Fruit fly (Drosophila melanogaster) whole organism, embryonic: Measurements from ENCODE around the gene Tig.

Source experiments
- CG10267 ChIP-seq: fragments of 200-800 bp; sonication (Bioruptor generic); optimal IDR thresholded peaks from 2 replicates; lab custom pipeline; 2018; ENCODE audit warnings: missing biosample characterization, mild to moderate bottlenecking, missing genetic modification characterization, moderate library complexity
- CG10274 ChIP-seq: fragments of 200-800 bp; sonication (Bioruptor generic); optimal IDR thresholded peaks from 3 replicates; lab custom pipeline; 2017; ENCODE audit warnings: missing biosample characterization, mild to moderate bottlenecking, missing genetic modification characterization
- CG10431 ChIP-seq: fragments of 200-800 bp; sonication (Bioruptor generic); optimal IDR thresholded peaks from 3 replicates; lab custom pipeline; 2018; ENCODE audit warnings: missing biosample characterization, mild to moderate bottlenecking, missing genetic modification characterization
- CG10979 ChIP-seq: fragments of 200-800 bp; sonication (Bioruptor generic); optimal IDR thresholded peaks from 2 replicates; lab custom pipeline; 2018; ENCODE audit warnings: missing biosample characterization, mild to moderate bottlenecking, missing genetic modification characterization, moderate library complexity
- CG12219 ChIP-seq: fragments of 200-800 bp; sonication (Bioruptor generic); optimal IDR thresholded peaks from 3 replicates; lab custom pipeline; 2018; ENCODE audit warnings: missing biosample characterization, mild to moderate bottlenecking, missing genetic modification characterization
- CG12769 ChIP-seq: fragments of 200-800 bp; sonication (Bioruptor generic); optimal IDR thresholded peaks from 2 replicates; lab custom pipeline; 2019; ENCODE audit warnings: missing biosample characterization, mild to moderate bottlenecking, missing genetic modification characterization, moderate library complexity
- CG13296 ChIP-seq: fragments of 200-800 bp; sonication (Bioruptor generic); optimal IDR thresholded peaks from 3 replicates; lab custom pipeline; 2018; ENCODE audit warnings: missing biosample characterization, mild to moderate bottlenecking, missing genetic modification characterization
- CG15269 ChIP-seq: fragments of 200-800 bp; sonication (Bioruptor generic); optimal IDR thresholded peaks from 2 replicates; lab custom pipeline; 2018; ENCODE audit warnings: missing biosample characterization, mild to moderate bottlenecking, missing genetic modification characterization, moderate library complexity
- CG17359 ChIP-seq: fragments of 200-800 bp; sonication (Bioruptor generic); optimal IDR thresholded peaks from 3 replicates; lab custom pipeline; 2018; ENCODE audit warnings: missing biosample characterization, mild to moderate bottlenecking, missing genetic modification characterization, moderate library complexity
- CG17829 ChIP-seq: fragments of 200-800 bp; optimal IDR thresholded peaks from 2 replicates; lab custom pipeline; 2019; ENCODE audit warnings: missing biosample characterization, mild to moderate bottlenecking, missing genetic modification characterization, moderate library complexity
- CG18599 ChIP-seq: fragments of 200-800 bp; sonication (Bioruptor generic); optimal IDR thresholded peaks from 3 replicates; lab custom pipeline; 2017; ENCODE audit warnings: missing biosample characterization, missing genetic modification characterization, mild to moderate bottlenecking, moderate library complexity, missing genetic modification reagents
- CG18764 ChIP-seq: fragments of 200-800 bp; sonication (Bioruptor generic); optimal IDR thresholded peaks from 3 replicates; lab custom pipeline; 2016; ENCODE audit warnings: missing biosample characterization, missing genetic modification characterization
- CG30403 ChIP-seq: fragments of 200-800 bp; sonication (Bioruptor generic); optimal IDR thresholded peaks from 3 replicates; lab custom pipeline; 2016; ENCODE audit warnings: missing biosample characterization, missing genetic modification characterization
- CG4424 ChIP-seq: fragments of 200-800 bp; sonication (Bioruptor generic); optimal IDR thresholded peaks from 3 replicates; lab custom pipeline; 2016; ENCODE audit warnings: missing biosample characterization, missing genetic modification characterization
- CG6683 ChIP-seq: fragments of 200-800 bp; sonication (Bioruptor generic); optimal IDR thresholded peaks from 2 replicates; lab custom pipeline; 2017; ENCODE audit warnings: missing biosample characterization, mild to moderate bottlenecking, missing genetic modification characterization, missing genetic modification reagents
- CG6854 ChIP-seq: fragments of 200-800 bp; sonication (Bioruptor generic); optimal IDR thresholded peaks from 3 replicates; lab custom pipeline; 2017; ENCODE audit warnings: missing biosample characterization, mild to moderate bottlenecking, missing genetic modification characterization
- CG7839 ChIP-seq: fragments of 200-800 bp; sonication (Bioruptor generic); optimal IDR thresholded peaks from 3 replicates; lab custom pipeline; 2018; ENCODE audit warnings: missing biosample characterization, mild to moderate bottlenecking, missing genetic modification characterization, moderate library complexity
- CG8290 ChIP-seq, 3 experiments: fragments of 200-800 bp; sonication (Bioruptor generic); optimal IDR thresholded peaks; 2 replicates each; lab custom pipeline; 2016 to 2019; ENCODE audit warnings: missing biosample characterization in 3 of 3, missing genetic modification characterization in 3 of 3, mild to moderate bottlenecking in 2 of 3, moderate library complexity in 1 of 3
- CG9727 ChIP-seq: fragments of 200-800 bp; sonication (Bioruptor generic); optimal IDR thresholded peaks from 3 replicates; lab custom pipeline; 2017; ENCODE audit warnings: missing biosample characterization, mild to moderate bottlenecking, missing genetic modification characterization
- CoRest ChIP-seq: fragments of 200-800 bp; sonication (Bioruptor generic); optimal IDR thresholded peaks from 3 replicates; lab custom pipeline; 2018; ENCODE audit warnings: missing biosample characterization, mild to moderate bottlenecking, missing genetic modification characterization, moderate library complexity
- D19A ChIP-seq: fragments of 200-800 bp; optimal IDR thresholded peaks from 3 replicates; lab custom pipeline; 2019; ENCODE audit warnings: missing biosample characterization, mild to moderate bottlenecking, missing genetic modification characterization, moderate library complexity
- D19B ChIP-seq: fragments of 200-800 bp; sonication (Bioruptor generic); optimal IDR thresholded peaks from 2 replicates; lab custom pipeline; 2017; ENCODE audit warnings: missing biosample characterization, mild to moderate bottlenecking, missing genetic modification characterization
- ERR ChIP-seq: fragments of 200-800 bp; sonication (Bioruptor generic); optimal IDR thresholded peaks from 2 replicates; lab custom pipeline; 2016; ENCODE audit warnings: missing biosample characterization, missing genetic modification characterization
- H2.0 ChIP-seq: fragments of 200-800 bp; sonication (Bioruptor generic); IDR thresholded peaks from 2 replicates; pipeline ENCODE4 v1.3.6; 2022; ENCODE audit warnings: missing biosample characterization, missing genetic modification characterization
- Oli ChIP-seq: fragments of 200-800 bp; sonication (Bioruptor generic); optimal IDR thresholded peaks from 2 replicates; lab custom pipeline; 2018; ENCODE audit warnings: missing biosample characterization, mild to moderate bottlenecking, missing genetic modification characterization, moderate library complexity
- Sox102F ChIP-seq: fragments of 200-800 bp; sonication (Bioruptor generic); optimal IDR thresholded peaks from 2 replicates; lab custom pipeline; 2018; ENCODE audit warnings: missing biosample characterization, mild to moderate bottlenecking, missing genetic modification characterization, moderate library complexity
- Tbp ChIP-seq: fragments of >200 bp; optimal IDR thresholded peaks from 2 replicates; lab custom pipeline; 2018; ENCODE audit warnings: missing biosample characterization, missing genetic modification characterization
- Xbp1 ChIP-seq: fragments of 200-800 bp; sonication (Bioruptor generic); optimal IDR thresholded peaks from 3 replicates; lab custom pipeline; 2016; ENCODE audit warnings: missing biosample characterization, mild to moderate bottlenecking, missing genetic modification characterization
- bbx ChIP-seq: fragments of 200-800 bp; sonication (Bioruptor generic); IDR thresholded peaks from 2 replicates; pipeline ENCODE4 v1.3.6; 2022; ENCODE audit warnings: missing biosample characterization, missing genetic modification characterization; ENCODE audit not compliant: partially characterized antibody
- bcd ChIP-seq: fragments of 200-800 bp; sonication (Bioruptor generic); optimal IDR thresholded peaks from 2 replicates; lab custom pipeline; 2017; ENCODE audit warnings: missing biosample characterization, mild to moderate bottlenecking, missing genetic modification characterization
- chinmo ChIP-seq: fragments of 200-800 bp; sonication (Bioruptor generic); IDR thresholded peaks from 4 replicates; pipeline ENCODE4 v1.3.6; 2022; ENCODE audit warnings: missing biosample characterization, missing genetic modification characterization; ENCODE audit not compliant: partially characterized antibody
- dm ChIP-seq: fragments of 200-800 bp; sonication (Bioruptor generic); optimal IDR thresholded peaks from 3 replicates; lab custom pipeline; 2016; ENCODE audit warnings: missing biosample characterization, missing genetic modification characterization
- dmrt99B ChIP-seq: fragments of 200-800 bp; sonication (Bioruptor generic); optimal IDR thresholded peaks from 2 replicates; lab custom pipeline; 2018; ENCODE audit warnings: missing biosample characterization, mild to moderate bottlenecking, missing genetic modification characterization, moderate library complexity
- dpn ChIP-seq, 2 experiments: fragments of 200-800 bp; sonication (Bioruptor generic); optimal IDR thresholded peaks; 3 replicates each; lab custom pipeline; 2016; ENCODE audit warnings: missing biosample characterization in 2 of 2, missing genetic modification characterization in 2 of 2
- dysf ChIP-seq: fragments of 200-800 bp; sonication (Bioruptor generic); IDR thresholded peaks from 3 replicates; pipeline ENCODE4 v1.3.6; 2022; ENCODE audit warnings: missing biosample characterization, missing genetic modification characterization
- esg ChIP-seq: fragments of 200-800 bp; sonication (Bioruptor generic); conservative IDR thresholded peaks from 2 replicates; pipeline ENCODE4 v1.3.6; 2022; ENCODE audit warnings: missing biosample characterization, missing genetic modification characterization
- gem ChIP-seq: fragments of 200-800 bp; sonication (Bioruptor generic); optimal IDR thresholded peaks from 2 replicates; lab custom pipeline; 2019; ENCODE audit warnings: missing biosample characterization, mild to moderate bottlenecking, missing genetic modification characterization, moderate library complexity
- lab ChIP-seq: fragments of 200-800 bp; sonication (Bioruptor generic); optimal IDR thresholded peaks from 3 replicates; lab custom pipeline; 2017; ENCODE audit warnings: missing biosample characterization, missing genetic modification characterization, mild to moderate bottlenecking, moderate library complexity, missing genetic modification reagents
- luna ChIP-seq: fragments of 200-800 bp; sonication (Bioruptor generic); optimal IDR thresholded peaks from 2 replicates; lab custom pipeline; 2016; ENCODE audit warnings: missing biosample characterization, missing genetic modification characterization
- mirr ChIP-seq: fragments of 200-800 bp; sonication (Bioruptor generic); optimal IDR thresholded peaks from 3 replicates; lab custom pipeline; 2018; ENCODE audit warnings: missing biosample characterization, mild to moderate bottlenecking, missing genetic modification characterization
- odd ChIP-seq: fragments of 200-800 bp; sonication (Bioruptor generic); optimal IDR thresholded peaks from 2 replicates; lab custom pipeline; 2017; ENCODE audit warnings: missing biosample characterization, mild to moderate bottlenecking, missing genetic modification characterization
- sd ChIP-seq: fragments of 200-800 bp; sonication (Bioruptor generic); optimal IDR thresholded peaks from 3 replicates; lab custom pipeline; 2018; ENCODE audit warnings: missing biosample characterization, mild to moderate bottlenecking, missing genetic modification characterization, moderate library complexity
- seq ChIP-seq: fragments of 200-800 bp; sonication (Bioruptor generic); IDR thresholded peaks from 2 replicates; pipeline ENCODE4 v1.3.6; 2022; ENCODE audit warnings: missing biosample characterization, missing genetic modification characterization
- stwl ChIP-seq: fragments of 200-800 bp; sonication (Bioruptor generic); optimal IDR thresholded peaks from 3 replicates; lab custom pipeline; 2018; ENCODE audit warnings: missing biosample characterization, mild to moderate bottlenecking, missing genetic modification characterization, moderate library complexity
- trh ChIP-seq: fragments of 200-800 bp; sonication (Bioruptor generic); optimal IDR thresholded peaks from 2 replicates; lab custom pipeline; 2016; ENCODE audit warnings: missing biosample characterization, missing genetic modification characterization
- ttk ChIP-seq: fragments of 200-800 bp; sonication (Bioruptor generic); IDR thresholded peaks from 2 replicates; pipeline ENCODE4 v2.1.2; 2022; ENCODE audit warnings: missing biosample characterization, missing genetic modification characterization
- zen2 ChIP-seq: fragments of 200-800 bp; sonication (Bioruptor generic); IDR thresholded peaks from 3 replicates; pipeline ENCODE4 v1.3.6; 2022; ENCODE audit warnings: missing biosample characterization, missing genetic modification characterization; ENCODE audit not compliant: partially characterized antibody

Tig gene

DNA sequence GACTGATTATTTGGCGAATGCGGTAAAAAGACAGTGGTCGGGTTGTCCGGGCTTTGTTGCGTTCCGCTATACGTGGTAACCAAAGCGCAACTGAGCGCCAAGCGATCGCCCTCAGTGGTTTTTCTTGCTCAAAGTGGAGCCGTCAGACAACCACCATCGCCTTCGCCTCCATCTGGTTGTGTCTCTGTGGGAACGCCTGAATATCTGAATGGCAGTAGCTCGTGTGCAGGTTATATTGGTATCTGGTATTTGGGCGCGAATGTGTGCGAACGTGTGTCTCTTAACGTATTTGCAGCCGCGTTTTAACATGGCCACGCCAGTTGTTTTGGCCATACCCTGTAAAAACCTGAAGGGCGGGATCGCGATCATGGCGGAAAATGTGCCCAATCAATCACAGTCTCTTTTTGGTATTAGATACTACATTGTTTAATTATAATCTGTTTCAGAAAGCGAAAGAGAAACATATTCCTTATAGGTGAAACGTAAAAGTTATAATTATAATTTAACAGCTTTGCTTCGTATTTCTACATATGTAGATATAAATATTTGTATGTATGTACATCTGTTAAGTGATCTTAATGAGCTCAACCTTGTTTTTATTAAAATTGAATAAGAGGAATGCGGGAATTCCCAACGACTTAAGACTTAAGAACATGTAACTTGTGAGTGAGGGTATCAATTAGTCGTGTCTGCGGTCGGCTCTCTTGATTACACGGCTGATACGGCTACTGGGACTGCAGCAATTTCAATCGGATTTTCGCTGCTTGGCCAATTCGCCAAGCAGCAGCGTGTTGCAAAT lies 49.1 kb upstream of the Tig start (continued):
- TF ChIP-seq D19A (tag; lab: Kevin White, UChicago) = peak; percentile 31
- peak; percentile 27 for TF ChIP-seq Oli (tag; lab: Kevin White, UChicago)
- TF ChIP-seq Sox102F (GFP tag; lab: Kevin White, UChicago) = peak; percentile 11
- TF ChIP-seq dpn (GFP tag; optimal IDR thresholded peaks at IDR 0.05; lab: Kevin White, UChicago) = no peak
- no peak for TF ChIP-seq Xbp1 (GFP tag; lab: Kevin White, UChicago)
- TF ChIP-seq CG9727 (GFP tag; lab: Kevin White, UChicago) = no peak
- TF ChIP-seq CG18599 (GFP tag; lab: Kevin White, UChicago) = peak; percentile 10
- TF ChIP-seq seq (GFP tag; lab: Robert Waterston, UW) = 0 out of 2 replicates have a peak, but pooled peaks have one; percentile 18
- TF ChIP-seq CG15269 = peak; percentile 47
- peak; percentile 78; the same call in 2 of the 4 replicates for TF ChIP-seq chinmo
- 0 out of 2 replicates have a peak, but pooled peaks have one; percentile 4 for TF ChIP-seq ttk (GFP tag; lab: Robert Waterston, UW)
- no peak for TF ChIP-seq CG4424 (GFP tag; lab: Kevin White, UChicago)
- peak; percentile 36 for TF ChIP-seq mirr
- TF ChIP-seq CG10267 = peak; percentile 8
- TF ChIP-seq ERR = no peak
- TF ChIP-seq luna (GFP tag; lab: Kevin White, UChicago) = no peak
- no peak for TF ChIP-seq CG10979 (tag; lab: Kevin White, UChicago)
- TF ChIP-seq CG8290 (GFP tag; optimal IDR thresholded peaks at IDR 0.05; lab: Kevin White, UChicago) = no peak
- no peak for TF ChIP-seq CG8290 (tag; optimal IDR thresholded peaks at IDR 0.05; lab: Kevin White, UChicago)
- no peak for TF ChIP-seq H2.0
- TF ChIP-seq CG17829 (tag; lab: Kevin White, UChicago) = peak; percentile 6
- no peak for TF ChIP-seq Tbp (GFP tag; lab: Kevin White, UChicago)
- TF ChIP-seq CG12769 (tag; lab: Kevin White, UChicago) = peak; percentile 81
- TF ChIP-seq CG18764 (GFP tag; lab: Kevin White, UChicago) = no peak
- TF ChIP-seq bbx (GFP tag; lab: Robert Waterston, UW) = peak; percentile 40; the same call in 1 of the 2 replicates
- TF ChIP-seq stwl (tag; lab: Kevin White, UChicago) = no peak
- peak; percentile 14 for TF ChIP-seq lab (GFP tag; lab: Kevin White, UChicago)
- TF ChIP-seq CG6683 = no peak
- peak; percentile 36 for TF ChIP-seq CG30403 (GFP tag; lab: Kevin White, UChicago)
- TF ChIP-seq bcd (GFP tag; lab: Kevin White, UChicago) = peak; percentile 38
- TF ChIP-seq CG6854 = no peak
- peak; percentile 14 for TF ChIP-seq CG10274 (GFP tag; lab: Kevin White, UChicago)
- TF ChIP-seq gem (tag; lab: Kevin White, UChicago) = peak; percentile 55
- no peak for TF ChIP-seq dm (GFP tag; lab: Kevin White, UChicago)
- peak; percentile 47 for TF ChIP-seq CG7839 (tag; lab: Kevin White, UChicago)
- TF ChIP-seq CoRest = peak; percentile 33
- TF ChIP-seq trh (GFP tag; lab: Kevin White, UChicago) = no peak
- TF ChIP-seq CG13296 (GFP tag; lab: Kevin White, UChicago) = no peak
- peak; percentile 55 for TF ChIP-seq dmrt99B (tag; lab: Kevin White, UChicago)
- no peak for TF ChIP-seq zen2
- TF ChIP-seq CG12219 (GFP tag; lab: Kevin White, UChicago) = no peak
- TF ChIP-seq sd = peak; percentile 54
- peak; percentile 1 for TF ChIP-seq CG17359
- 0 out of 2 replicates have a peak, but pooled peaks have one; percentile 27 for TF ChIP-seq esg (GFP tag; lab: Robert Waterston, UW)
- no peak for TF ChIP-seq CG10431 (GFP tag; lab: Kevin White, UChicago)
- no peak for TF ChIP-seq odd (GFP tag; lab: Kevin White, UChicago)
- peak; percentile 20; the same call in 1 of the 3 replicates for TF ChIP-seq dysf (GFP tag; lab: Robert Waterston, UW)
- TF ChIP-seq D19B (GFP tag; lab: Kevin White, UChicago) = peak; percentile 92
